Worm (Caenorhabditis elegans): ENCODE results near the gene ZK813.5.

DNA sequence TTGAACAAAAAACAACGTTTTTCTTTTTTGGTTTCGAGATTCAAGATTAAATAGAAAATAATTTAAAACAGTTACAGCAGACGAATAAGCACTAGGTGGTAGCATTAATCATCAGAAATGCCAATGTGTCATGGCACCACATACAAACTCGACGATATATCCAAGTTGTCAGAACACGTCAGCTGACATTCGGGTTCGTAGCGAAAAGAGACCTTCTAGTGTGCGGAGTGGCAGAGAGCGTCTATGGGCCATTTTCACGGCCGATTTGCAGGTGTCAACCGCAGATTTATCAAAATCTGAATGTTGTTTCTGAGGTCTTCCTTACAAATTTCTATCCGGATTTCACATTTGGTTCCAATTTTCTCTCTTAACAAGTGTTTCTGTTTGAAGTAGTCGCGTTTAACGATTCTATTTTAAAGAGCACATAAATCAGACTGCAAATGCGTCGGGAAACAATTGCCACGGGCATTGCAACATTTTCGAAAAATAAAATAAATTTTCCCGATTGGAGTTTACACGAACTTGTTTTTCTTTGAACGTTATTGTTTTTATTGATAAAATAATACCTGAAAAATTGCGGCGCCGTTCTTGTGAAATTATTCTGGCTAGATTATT lies 37.2 kb upstream of the ZK813.5 start:
- no peak for TF ChIP-seq ref-1 (GFP tag; conservative IDR thresholded peaks at IDR 0.05)
- TF ChIP-seq klf-2 (GFP tag; conservative IDR thresholded peaks at IDR 0.05) = no peak
- no peak for TF ChIP-seq tab-1 (GFP tag; IDR thresholded peaks at IDR 0.05)
- TF ChIP-seq T22C8.4 (GFP tag; IDR thresholded peaks at IDR 0.05) = no peak
- TF ChIP-seq med-1 (GFP tag; optimal IDR thresholded peaks at IDR 0.05; ENCODE audit: insufficient read depth) = no peak
- no peak for TF ChIP-seq flt-1 (GFP tag; IDR thresholded peaks at IDR 0.05)
- TF ChIP-seq ztf-29 (GFP tag; IDR thresholded peaks at IDR 0.05) = no peak

Data from whole organism, midembryonic.